Fruit fly (Drosophila melanogaster) Kc167 (cell line): ENCODE measurements around the gene Iyd.

Experiments used
- Sin3A ChIP-seq: fragments of >200 bp; optimal IDR thresholded peaks from 2 replicates; lab custom pipeline; 2018; ENCODE audit warnings: missing external identifiers
- insv ChIP-seq: fragments of >200 bp; optimal IDR thresholded peaks from 3 replicates; lab custom pipeline; 2018; ENCODE audit warnings: missing external identifiers
- ttk ChIP-seq: sonication (Bioruptor generic); optimal IDR thresholded peaks from 2 replicates; lab custom pipeline; 2017; ENCODE audit warnings: missing external identifiers

dm6 chr3L:11061200-11061599, 34.8 kb downstream of the Iyd start, which contains the start of the genes CG6321 and Blos2:
- TF ChIP-seq ttk (lab: Kevin White, UChicago) (no peak), insv (lab: Kevin White, UChicago) (no peak), Sin3A (lab: Kevin White, UChicago) (no peak)
